Worm (Caenorhabditis elegans) whole organism, early embryonic: ENCODE results near the gene prp-18.

Experiments used
- B0310.2 ChIP-seq: sonication (generic microtip); optimal IDR thresholded peaks from 2 replicates; lab custom pipeline; 2016; ENCODE audit warnings: mild to moderate bottlenecking, missing genetic modification characterization, missing compliant biosample characterization
- F13C5.2 ChIP-seq: sonication (generic microtip); optimal IDR thresholded peaks from 2 replicates; lab custom pipeline; 2017; ENCODE audit warnings: mild to moderate bottlenecking, missing genetic modification characterization, inconsistent platforms, missing compliant biosample characterization
- ama-1 ChIP-seq: fragments of 150-350 bp; optimal IDR thresholded peaks from 2 replicates; lab custom pipeline; 2014
- ceh-13 ChIP-seq: fragments of 200-800 bp; sonication (Bioruptor generic); optimal IDR thresholded peaks from 2 replicates; lab custom pipeline; 2018; ENCODE audit warnings: mild to moderate bottlenecking, missing genetic modification characterization, missing compliant biosample characterization
- ets-7 ChIP-seq: sonication (generic microtip); optimal IDR thresholded peaks from 2 replicates; lab custom pipeline; 2016; ENCODE audit warnings: missing genotype, missing genetic modification characterization, missing compliant biosample characterization
- flt-1 ChIP-seq: fragments of 200-800 bp; sonication (Bioruptor generic); IDR thresholded peaks from 2 replicates; pipeline ENCODE4 v1.3.6; 2022; ENCODE audit warnings: missing genetic modification characterization, missing compliant biosample characterization
- hmg-4 ChIP-seq: fragments of 200-800 bp; sonication (Bioruptor generic); optimal IDR thresholded peaks from 2 replicates; lab custom pipeline; 2018; ENCODE audit warnings: mild to moderate bottlenecking, missing genetic modification characterization, missing compliant biosample characterization
- hnd-1 ChIP-seq: sonication (generic microtip); optimal IDR thresholded peaks from 2 replicates; lab custom pipeline; 2016; ENCODE audit warnings: missing genetic modification characterization, missing compliant biosample characterization
- pes-1 ChIP-seq: fragments of 200-800 bp; sonication (Bioruptor generic); IDR thresholded peaks from 2 replicates; pipeline ENCODE4 v1.3.6; 2022; ENCODE audit warnings: missing genetic modification reagents, missing genetic modification characterization, missing compliant biosample characterization
- scrt-1 ChIP-seq: fragments of 200-800 bp; sonication (Bioruptor generic); IDR thresholded peaks from 2 replicates; pipeline ENCODE4 v1.3.6; 2022; ENCODE audit warnings: missing genetic modification characterization, missing compliant biosample characterization
- sea-1 ChIP-seq: fragments of 200-800 bp; sonication (Bioruptor generic); conservative IDR thresholded peaks from 2 replicates; pipeline ENCODE4 v1.3.6; 2022; ENCODE audit warnings: missing genetic modification characterization, missing compliant biosample characterization
- tbx-37 ChIP-seq: fragments of 200-800 bp; sonication (Bioruptor generic); conservative IDR thresholded peaks from 2 replicates; pipeline ENCODE4 v1.3.6; 2022; ENCODE audit warnings: missing genetic modification reagents, missing genetic modification characterization, missing compliant biosample characterization
- tra-4 ChIP-seq: sonication (generic microtip); optimal IDR thresholded peaks from 2 replicates; lab custom pipeline; 2017; ENCODE audit warnings: missing genetic modification characterization, missing compliant biosample characterization

DNA sequence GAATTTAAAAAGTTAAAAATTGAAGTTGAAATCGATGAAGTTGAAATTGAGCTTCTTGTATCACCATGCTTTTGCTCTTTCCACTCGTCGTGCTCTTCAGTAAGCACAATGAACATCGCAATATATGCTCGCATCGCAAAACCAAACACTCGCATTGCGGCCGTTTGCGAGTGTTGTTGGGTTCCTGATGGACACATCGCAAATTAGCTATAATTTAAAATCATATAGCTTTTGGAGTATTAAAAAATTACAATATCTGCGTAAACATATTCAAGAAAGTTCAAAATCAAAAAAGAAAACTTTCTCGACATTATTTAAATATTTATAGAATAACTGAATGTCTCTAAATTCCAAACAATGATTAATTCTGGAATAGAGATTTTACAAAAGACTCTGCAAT is 42.1 kb downstream of the prp-18 start, which contains the start of gene K07F5.17:
- TF ChIP-seq B0310.2 (tag; lab: Kevin White, UChicago) (no peak), scrt-1 (no peak), ama-1 (lab: Kevin White, UChicago) (no peak), pes-1 (GFP tag; lab: Robert Waterston, UW) (no peak), flt-1 (GFP tag; lab: Robert Waterston, UW) (no peak), sea-1 (GFP tag; lab: Robert Waterston, UW) (no peak), hmg-4 (no peak), tra-4 (no peak), hnd-1 (tag; lab: Kevin White, UChicago) (no peak), ceh-13 (GFP tag; lab: Kevin White, UChicago) (no peak), ets-7 (tag; lab: Kevin White, UChicago) (no peak), tbx-37 (no peak), F13C5.2 (tag; lab: Kevin White, UChicago) (no peak)
